Worm (Caenorhabditis elegans) whole organism, L4 larva: Measurements from ENCODE around the gene T07D3.4.

Source experiments
- ama-1 ChIP-seq: fragments of 150-350 bp; optimal IDR thresholded peaks from 2 replicates; lab custom pipeline; 2014; ENCODE audit warnings: inconsistent platforms, mixed read lengths
- dmd-8 ChIP-seq: fragments of 200-800 bp; sonication (Bioruptor generic); IDR thresholded peaks from 2 replicates; pipeline ENCODE4 v1.3.6; 2022; ENCODE audit warnings: missing genetic modification characterization, missing compliant biosample characterization
- dpl-1 ChIP-seq: fragments of 150-350 bp; optimal IDR thresholded peaks from 2 replicates; lab custom pipeline; 2014; ENCODE audit warnings: missing biosample characterization, missing genetic modification reagents, missing genetic modification characterization
- egl-27 ChIP-seq: sonication (generic microtip); optimal IDR thresholded peaks from 3 replicates; lab custom pipeline; 2017; ENCODE audit warnings: missing biosample characterization, missing genetic modification reagents, missing genetic modification characterization
- lin-13 ChIP-seq: fragments of 150-350 bp; optimal IDR thresholded peaks from 2 replicates; lab custom pipeline; 2014; ENCODE audit warnings: missing biosample characterization, missing genetic modification reagents, missing genetic modification characterization
- lin-39 ChIP-seq: fragments of 150-350 bp; optimal IDR thresholded peaks from 2 replicates; lab custom pipeline; 2014; ENCODE audit warnings: missing biosample characterization, missing genetic modification reagents, missing genetic modification characterization
- madf-5 ChIP-seq, 2 experiments: fragments of 200-800 bp; sonication (Bioruptor generic); IDR thresholded peaks; 2 replicates each; pipeline ENCODE4 v1.3.6; 2022; ENCODE audit warnings: missing compliant biosample characterization in 2 of 2, missing genetic modification characterization in 2 of 2
- mdl-1 ChIP-seq, 2 experiments: fragments of 150-350 bp in 1 of 2; sonication (generic microtip) in 1 of 2; optimal IDR thresholded peaks; 2 replicates each; lab custom pipeline; 2014 to 2017; ENCODE audit warnings: missing biosample characterization in 2 of 2, missing genetic modification characterization in 2 of 2
- nhr-10 ChIP-seq: fragments of 150-350 bp; optimal IDR thresholded peaks from 2 replicates; lab custom pipeline; 2014; ENCODE audit warnings: missing biosample characterization, missing genetic modification characterization
- php-3 ChIP-seq: fragments of 200-800 bp; sonication (Bioruptor generic); IDR thresholded peaks from 2 replicates; pipeline ENCODE4 v1.3.6; 2022; ENCODE audit warnings: missing genetic modification reagents, missing genetic modification characterization, missing compliant biosample characterization
- unc-62 ChIP-seq, 3 experiments: fragments of 150-350 bp in 1 of 3; sonication (generic microtip); optimal IDR thresholded peaks in 2 of 3; peaks in 1 of 3; 1 replicate in 1 of 3; 2 replicates in 2 of 3; lab custom pipeline; 2014 to 2017; ENCODE audit warnings: missing biosample characterization in 3 of 3, missing genetic modification characterization in 3 of 3, missing genetic modification reagents in 3 of 3, missing genotype in 1 of 3
- zfp-2 ChIP-seq: sonication (generic microtip); optimal IDR thresholded peaks from 2 replicates; lab custom pipeline; 2016; ENCODE audit warnings: mild to moderate bottlenecking, missing genetic modification characterization, missing compliant biosample characterization

DNA sequence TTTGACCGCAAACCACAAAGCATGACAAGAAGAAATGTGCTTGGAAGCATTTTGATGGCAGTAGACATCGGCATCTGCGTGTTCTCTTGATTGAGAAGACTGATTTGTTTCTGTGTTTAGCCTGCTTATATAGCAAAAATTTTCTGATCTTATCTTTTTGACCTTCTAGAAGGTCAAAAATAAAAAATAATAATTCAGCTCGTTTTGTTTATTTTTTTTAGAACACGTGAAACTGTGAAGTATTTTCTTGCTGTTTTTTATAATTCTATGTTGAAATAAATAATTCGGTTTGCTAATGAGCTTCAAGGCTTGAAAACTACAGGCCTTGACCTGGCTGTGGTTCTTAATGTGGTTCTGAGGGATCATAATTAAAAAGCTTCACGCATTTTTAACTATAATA lies 39.2 kb downstream of the T07D3.4 start, which contains the start of gene R07C3.13:
- TF ChIP-seq unc-62 (GFP tag; optimal IDR thresholded peaks at IDR 0.05 in 1 of 2; lab: Kevin White, UChicago), result no peak
- TF ChIP-seq unc-62 (tag; optimal IDR thresholded peaks at IDR 0.05; lab: Kevin White, UChicago), result no peak
- TF ChIP-seq lin-39 (tag; lab: Kevin White, UChicago), result no peak
- no peak for TF ChIP-seq dpl-1
- TF ChIP-seq madf-5 (GFP tag; IDR thresholded peaks at IDR 0.05; lab: Robert Waterston, UW), result no peak
- no peak for TF ChIP-seq nhr-10 (tag; lab: Kevin White, UChicago)
- TF ChIP-seq ama-1 (lab: Kevin White, UChicago), result no peak
- TF ChIP-seq dmd-8, result no peak
- no peak for TF ChIP-seq zfp-2 (tag; lab: Kevin White, UChicago)
- no peak for TF ChIP-seq egl-27 (tag; lab: Kevin White, UChicago)
- TF ChIP-seq mdl-1 (tag; optimal IDR thresholded peaks at IDR 0.05; lab: Kevin White, UChicago), result no peak
- no peak for TF ChIP-seq lin-13 (GFP tag; lab: Kevin White, UChicago)
- TF ChIP-seq php-3, result no peak
